Fruit fly (Drosophila melanogaster) whole organism, pupa: ENCODE measurements around the gene Syt1.
A peak's percentile ranks its signal among the peaks of the same experiment; 100 is the strongest.

ENCODE experiments used
- CG10348 ChIP-seq: fragments of 200-800 bp; sonication (Bioruptor generic); IDR thresholded peaks from 2 replicates; pipeline ENCODE4 v1.3.6; 2022; ENCODE audit warnings: missing biosample characterization, missing genetic modification characterization
- CG12605 ChIP-seq: fragments of 200-800 bp; sonication (Bioruptor generic); IDR thresholded peaks from 2 replicates; pipeline ENCODE4 v1.3.6; 2022; ENCODE audit warnings: missing biosample characterization, missing genetic modification characterization
- CG13204 ChIP-seq: fragments of 200-800 bp; sonication (Bioruptor generic); optimal IDR thresholded peaks from 2 replicates; lab custom pipeline; 2018; ENCODE audit warnings: missing biosample characterization, mild to moderate bottlenecking, missing genetic modification characterization, moderate library complexity
- CG14655 ChIP-seq: fragments of 200-800 bp; sonication (Bioruptor generic); optimal IDR thresholded peaks from 3 replicates; lab custom pipeline; 2017; ENCODE audit warnings: mild to moderate bottlenecking, missing biosample characterization, missing genetic modification reagents, missing genetic modification characterization
- CG15710 ChIP-seq: fragments of 200-800 bp; sonication (Bioruptor generic); optimal IDR thresholded peaks from 2 replicates; lab custom pipeline; 2018; ENCODE audit warnings: missing biosample characterization, mild to moderate bottlenecking, missing genetic modification characterization, moderate library complexity
- CG17806 ChIP-seq: fragments of 200-800 bp; sonication (Bioruptor generic); optimal IDR thresholded peaks from 2 replicates; lab custom pipeline; 2018; ENCODE audit warnings: missing biosample characterization, mild to moderate bottlenecking, missing genetic modification characterization, moderate library complexity
- CG32121 ChIP-seq: fragments of 200-800 bp; sonication (Bioruptor generic); IDR thresholded peaks from 2 replicates; pipeline ENCODE4 v1.3.6; 2022; ENCODE audit warnings: missing biosample characterization, missing genetic modification characterization
- CG34367 ChIP-seq: fragments of 200-800 bp; sonication (Bioruptor generic); optimal IDR thresholded peaks from 2 replicates; lab custom pipeline; 2018; ENCODE audit warnings: missing biosample characterization, mild to moderate bottlenecking, missing genetic modification characterization
- CG4496 ChIP-seq: fragments of 200-800 bp; sonication (Bioruptor generic); IDR thresholded peaks from 3 replicates; pipeline ENCODE4 v1.3.6; 2022; ENCODE audit warnings: missing biosample characterization, missing genetic modification characterization
- CG8159 ChIP-seq: fragments of 200-800 bp; sonication (Bioruptor generic); optimal IDR thresholded peaks from 3 replicates; lab custom pipeline; 2018; ENCODE audit warnings: missing biosample characterization, mild to moderate bottlenecking, missing genetic modification characterization, moderate library complexity
- CG8301 ChIP-seq: fragments of 200-800 bp; sonication (Bioruptor generic); optimal IDR thresholded peaks from 2 replicates; lab custom pipeline; 2018; ENCODE audit warnings: missing biosample characterization, mild to moderate bottlenecking, missing genetic modification characterization
- CG9948 ChIP-seq: fragments of 200-800 bp; sonication (Bioruptor generic); optimal IDR thresholded peaks from 2 replicates; lab custom pipeline; 2018; ENCODE audit warnings: missing biosample characterization, mild to moderate bottlenecking, missing genetic modification characterization, moderate library complexity
- D1 ChIP-seq: fragments of 200-800 bp; sonication (Bioruptor generic); optimal IDR thresholded peaks from 2 replicates; lab custom pipeline; 2018; ENCODE audit warnings: missing biosample characterization, mild to moderate bottlenecking, missing genetic modification characterization, moderate library complexity
- EcR ChIP-seq: fragments of 200-800 bp; sonication (Bioruptor generic); optimal IDR thresholded peaks from 3 replicates; lab custom pipeline; 2019; ENCODE audit warnings: missing biosample characterization, missing genetic modification characterization, mild to moderate bottlenecking, moderate library complexity, missing genetic modification reagents
- Ets98B ChIP-seq: fragments of 200-800 bp; sonication (Bioruptor generic); IDR thresholded peaks from 2 replicates; pipeline ENCODE4 v1.3.6; 2022; ENCODE audit warnings: missing biosample characterization, missing genetic modification characterization
- Pif1A ChIP-seq: fragments of 200-800 bp; sonication (Bioruptor generic); optimal IDR thresholded peaks from 3 replicates; lab custom pipeline; 2016; ENCODE audit warnings: missing biosample characterization, missing genetic modification characterization
- Pif1B ChIP-seq: fragments of 200-800 bp; sonication (Bioruptor generic); optimal IDR thresholded peaks from 3 replicates; lab custom pipeline; 2016; ENCODE audit warnings: missing biosample characterization, missing genetic modification characterization
- Snoo ChIP-seq: fragments of 200-800 bp; sonication (Bioruptor generic); optimal IDR thresholded peaks from 3 replicates; lab custom pipeline; 2017; ENCODE audit warnings: missing biosample characterization, mild to moderate bottlenecking, missing genetic modification characterization, inconsistent platforms
- fd96Ca ChIP-seq: fragments of 200-800 bp; sonication (Bioruptor generic); IDR thresholded peaks from 3 replicates; pipeline ENCODE4 v1.3.6; 2022; ENCODE audit warnings: missing biosample characterization, missing genetic modification characterization
- gl ChIP-seq: fragments of 200-800 bp; sonication (Bioruptor generic); optimal IDR thresholded peaks from 2 replicates; lab custom pipeline; 2018; ENCODE audit warnings: missing biosample characterization, mild to moderate bottlenecking, missing genetic modification characterization
- rn ChIP-seq: fragments of 200-800 bp; sonication (Bioruptor generic); IDR thresholded peaks from 2 replicates; pipeline ENCODE4 v1.3.6; 2022; ENCODE audit warnings: missing biosample characterization, missing genetic modification characterization

The Syt1 gene

dm6 chr2L:2750337-2751084 is 49.3 kb downstream of the Syt1 start:
- TF ChIP-seq Snoo (tag; lab: Kevin White, UChicago) (peak; percentile 19), CG14655 (GFP tag; lab: Kevin White, UChicago) (peak; percentile 88), CG9948 (tag; lab: Kevin White, UChicago) (peak; percentile 67), CG12605 (GFP tag; lab: Robert Waterston, UW) (no peak), Pif1B (GFP tag; lab: Kevin White, UChicago) (peak; percentile 41), Pif1A (GFP tag; lab: Kevin White, UChicago) (peak; percentile 47), CG34367 (tag; lab: Kevin White, UChicago) (peak; percentile 7), CG13204 (GFP tag; lab: Kevin White, UChicago) (no peak), CG32121 (GFP tag; lab: Robert Waterston, UW) (no peak), rn (GFP tag; lab: Robert Waterston, UW) (no peak), CG15710 (tag; lab: Kevin White, UChicago) (peak; percentile 22), gl (no peak), Ets98B (GFP tag; lab: Robert Waterston, UW) (no peak), CG10348 (GFP tag; lab: Robert Waterston, UW) (no peak), CG4496 (GFP tag; lab: Robert Waterston, UW) (no peak), CG8159 (tag; lab: Kevin White, UChicago) (peak; percentile 41), EcR (GFP tag; lab: Kevin White, UChicago) (no peak), D1 (tag; lab: Kevin White, UChicago) (no peak), fd96Ca (GFP tag; lab: Robert Waterston, UW) (no peak), CG17806 (tag; lab: Kevin White, UChicago) (peak; percentile 49), CG8301 (tag; lab: Kevin White, UChicago) (peak; percentile 86)

- TF ChIP-seq CG9948 (tag; lab: Kevin White, UChicago) (no peak), CG13204 (GFP tag; lab: Kevin White, UChicago) (peak; percentile 57)
Measured at dm6 chr2L:2749144-2749766, 50.5 kb downstream of the Syt1 start.

- TF ChIP-seq D1 (tag; lab: Kevin White, UChicago), result no peak
- TF ChIP-seq CG8301 (tag; lab: Kevin White, UChicago), result peak; percentile 63
- TF ChIP-seq CG17806 (tag; lab: Kevin White, UChicago), result peak; percentile 75
- peak; percentile 91 for TF ChIP-seq CG8159 (tag; lab: Kevin White, UChicago)
- peak; percentile 76; the same call in 1 of the 2 replicates for TF ChIP-seq CG32121 (GFP tag; lab: Robert Waterston, UW)
- peak; percentile 82 for TF ChIP-seq CG9948 (tag; lab: Kevin White, UChicago)
- peak; percentile 56 for TF ChIP-seq CG12605 (GFP tag; lab: Robert Waterston, UW)
- TF ChIP-seq fd96Ca (GFP tag; lab: Robert Waterston, UW), result peak; percentile 87
- TF ChIP-seq Snoo (tag; lab: Kevin White, UChicago), result peak; percentile 85
- TF ChIP-seq Pif1A (GFP tag; lab: Kevin White, UChicago), result no peak
- peak; percentile 64 for TF ChIP-seq CG34367 (tag; lab: Kevin White, UChicago)
- TF ChIP-seq EcR (GFP tag; lab: Kevin White, UChicago), result peak; percentile 56
- TF ChIP-seq CG4496 (GFP tag; lab: Robert Waterston, UW), result peak; percentile 87
- TF ChIP-seq Ets98B (GFP tag; lab: Robert Waterston, UW), result peak; percentile 81
- no peak for TF ChIP-seq CG13204 (GFP tag; lab: Kevin White, UChicago)
- peak; percentile 58 for TF ChIP-seq rn (GFP tag; lab: Robert Waterston, UW)
- no peak for TF ChIP-seq CG14655 (GFP tag; lab: Kevin White, UChicago)
- no peak for TF ChIP-seq Pif1B (GFP tag; lab: Kevin White, UChicago)
- peak; percentile 88 for TF ChIP-seq CG15710 (tag; lab: Kevin White, UChicago)
- peak; percentile 52 for TF ChIP-seq gl
- TF ChIP-seq CG10348 (GFP tag; lab: Robert Waterston, UW), result 0 out of 2 replicates have a peak, but pooled peaks have one; percentile 13
- TF ChIP-seq, all 21 proteins: peak for 16
Measured at dm6 chr2L:2748480-2749143, 51.2 kb downstream of the Syt1 start.

- TF ChIP-seq CG4496 (GFP tag; lab: Robert Waterston, UW), result no peak
- peak; percentile 20 for TF ChIP-seq CG8159 (tag; lab: Kevin White, UChicago)
- TF ChIP-seq, all 21 proteins: peak for 1
Measured at dm6 chr2L:2744852-2745251, 54.9 kb downstream of the Syt1 start, which contains the start of the genes CG9961 and Cwc25. Gene CG9961 (minus strand): TSS chr2L:2744934. Gene Cwc25 (plus strand): TSS chr2L:2745098.

- TF ChIP-seq rn (GFP tag; lab: Robert Waterston, UW) (no peak), EcR (GFP tag; lab: Kevin White, UChicago) (peak; percentile 48)
- TF ChIP-seq, all 21 proteins: peak for 1
Measured at dm6 chr2L:2739820-2740230, 60.0 kb downstream of the Syt1 start, which contains the start of gene Hrs. Gene Hrs (plus strand): TSS chr2L:2739986.
